Fruit fly (Drosophila melanogaster) whole organism, wandering third instar larva: ENCODE results near the gene klg.

Experiments
- CG32264 ChIP-seq: fragments of 200-800 bp; sonication (Bioruptor generic); optimal IDR thresholded peaks from 2 replicates; lab custom pipeline; 2016; ENCODE audit warnings: missing biosample characterization, missing genetic modification characterization
- CG9705 ChIP-seq: fragments of 200-800 bp; sonication (Bioruptor generic); optimal IDR thresholded peaks from 2 replicates; lab custom pipeline; 2018; ENCODE audit warnings: missing biosample characterization, mild to moderate bottlenecking, missing genetic modification characterization
- Dfd ChIP-seq: fragments of >200 bp; optimal IDR thresholded peaks from 2 replicates; lab custom pipeline; 2017; ENCODE audit warnings: missing biosample characterization, missing genetic modification characterization
- GATAd ChIP-seq: sonication (Bioruptor generic); optimal IDR thresholded peaks from 2 replicates; lab custom pipeline; 2016; ENCODE audit warnings: missing biosample characterization, missing genetic modification characterization
- Hr78 ChIP-seq: fragments of >200 bp; optimal IDR thresholded peaks from 2 replicates; lab custom pipeline; 2017; ENCODE audit warnings: missing biosample characterization, missing genetic modification characterization
- Jra ChIP-seq: sonication (Bioruptor generic); optimal IDR thresholded peaks from 2 replicates; lab custom pipeline; 2016; ENCODE audit warnings: missing biosample characterization, missing genetic modification characterization
- Sp1 ChIP-seq: fragments of 200-800 bp; sonication (Bioruptor generic); optimal IDR thresholded peaks from 3 replicates; lab custom pipeline; 2019; ENCODE audit warnings: missing biosample characterization, mild to moderate bottlenecking, missing genetic modification characterization, moderate library complexity
- br ChIP-seq: fragments of 200-800 bp; sonication (Bioruptor generic); optimal IDR thresholded peaks from 2 replicates; lab custom pipeline; 2016; ENCODE audit warnings: missing biosample characterization, missing genetic modification characterization
- foxo ChIP-seq, 2 experiments: fragments of 200-800 bp; sonication (Bioruptor generic); optimal IDR thresholded peaks; 2 replicates in 1 of 2; 3 replicates in 1 of 2; lab custom pipeline; 2016 to 2017; ENCODE audit warnings: missing biosample characterization in 2 of 2, missing genetic modification characterization in 2 of 2
- psq ChIP-seq: fragments of 200-800 bp; sonication (Bioruptor generic); optimal IDR thresholded peaks from 3 replicates; lab custom pipeline; 2017; ENCODE audit warnings: missing biosample characterization, mild to moderate bottlenecking, missing genetic modification characterization, moderate library complexity
- sage ChIP-seq: fragments of 200-800 bp; sonication (Bioruptor generic); optimal IDR thresholded peaks from 2 replicates; lab custom pipeline; 2016; ENCODE audit warnings: missing biosample characterization, mild to moderate bottlenecking, missing genetic modification characterization
- sv ChIP-seq: fragments of 200-800 bp; sonication (Bioruptor generic); optimal IDR thresholded peaks from 3 replicates; lab custom pipeline; 2016; ENCODE audit warnings: missing biosample characterization, missing genetic modification characterization

- no peak for TF ChIP-seq Sp1
- no peak for TF ChIP-seq Hr78
- no peak for TF ChIP-seq sv
- TF ChIP-seq Jra: no peak
- TF ChIP-seq Dfd (GFP tag; lab: Kevin White, UChicago): no peak
- no peak for TF ChIP-seq foxo (GFP tag; optimal IDR thresholded peaks at IDR 0.05; lab: Kevin White, UChicago)
- no peak for TF ChIP-seq psq (GFP tag; lab: Kevin White, UChicago)
- no peak for TF ChIP-seq GATAd (GFP tag; lab: Kevin White, UChicago)
- TF ChIP-seq sage (GFP tag; lab: Kevin White, UChicago): no peak
- no peak for TF ChIP-seq br (GFP tag; lab: Kevin White, UChicago)
- no peak for TF ChIP-seq CG32264 (GFP tag; lab: Kevin White, UChicago)
- no peak for TF ChIP-seq CG9705 (GFP tag; lab: Kevin White, UChicago)
Observed at dm6 chr3R:23010406-23010805, 111.3 kb downstream of the klg start, which contains the start of gene CG34375.
